Worm (Caenorhabditis elegans) whole organism, mixed stage, embryonic: Measurements from ENCODE around the gene C49H3.4.

Experiments used
- blmp-1 ChIP-seq: fragments of 150-350 bp; optimal IDR thresholded peaks from 2 replicates; lab custom pipeline; 2014; ENCODE audit warnings: missing biosample characterization, missing genetic modification characterization
- ceh-39 ChIP-seq: fragments of 150-350 bp; optimal IDR thresholded peaks from 2 replicates; lab custom pipeline; 2014; ENCODE audit warnings: missing biosample characterization, missing genetic modification characterization
- elt-1 ChIP-seq: sonication (generic microtip); optimal IDR thresholded peaks from 2 replicates; lab custom pipeline; 2017; ENCODE audit warnings: missing genetic modification characterization, mild to moderate bottlenecking, missing compliant biosample characterization, antibody characterized with exemption, moderate library complexity, borderline replicate concordance; ENCODE audit not compliant: insufficient read depth
- elt-3 ChIP-seq: fragments of 150-350 bp; optimal IDR thresholded peaks from 2 replicates; lab custom pipeline; 2014; ENCODE audit warnings: missing biosample characterization, missing genetic modification characterization
- lin-13 ChIP-seq: fragments of 150-350 bp; optimal IDR thresholded peaks from 2 replicates; lab custom pipeline; 2014; ENCODE audit warnings: missing biosample characterization, missing genetic modification characterization
- mab-5 ChIP-seq: fragments of 150-350 bp; optimal IDR thresholded peaks from 2 replicates; lab custom pipeline; 2014; ENCODE audit warnings: missing biosample characterization, missing genetic modification characterization
- nhr-237 ChIP-seq: fragments of 150-350 bp; optimal IDR thresholded peaks from 2 replicates; lab custom pipeline; 2014; ENCODE audit warnings: missing biosample characterization, missing genetic modification characterization
- pha-4 ChIP-seq: fragments of 150-350 bp; optimal IDR thresholded peaks from 2 replicates; lab custom pipeline; 2018; ENCODE audit warnings: missing biosample characterization, missing genetic modification reagents, missing genetic modification characterization
- snpc-4 ChIP-seq: fragments of 150-350 bp; optimal IDR thresholded peaks from 2 replicates; lab custom pipeline; 2014; ENCODE audit warnings: missing biosample characterization, missing genetic modification characterization
- unc-39 ChIP-seq: fragments of 150-350 bp; optimal IDR thresholded peaks from 2 replicates; lab custom pipeline; 2014; ENCODE audit warnings: missing biosample characterization, missing genetic modification characterization

ce11 chrIV:7957504-7957903 lies 42.4 kb downstream of the C49H3.4 start, which contains the start of gene frpr-10:
- TF ChIP-seq elt-1 (tag; lab: Kevin White, UChicago) (no peak), blmp-1 (tag; lab: Kevin White, UChicago) (no peak), unc-39 (tag; lab: Kevin White, UChicago) (no peak), mab-5 (tag; lab: Kevin White, UChicago) (no peak), elt-3 (tag; lab: Kevin White, UChicago) (no peak), lin-13 (tag; lab: Kevin White, UChicago) (no peak), snpc-4 (no peak), pha-4 (tag; lab: Kevin White, UChicago) (no peak), nhr-237 (tag; lab: Kevin White, UChicago) (no peak), ceh-39 (tag; lab: Kevin White, UChicago) (no peak)
